Fruit fly (Drosophila melanogaster) whole organism, embryonic: ENCODE measurements around the gene CG14230.

Experiments
- Asciz ChIP-seq: fragments of 200-800 bp; sonication (Bioruptor generic); optimal IDR thresholded peaks from 2 replicates; lab custom pipeline; 2017; ENCODE audit warnings: missing biosample characterization, mild to moderate bottlenecking, missing genetic modification characterization, missing genetic modification reagents
- C15 ChIP-seq: fragments of 200-800 bp; sonication (Bioruptor generic); IDR thresholded peaks from 3 replicates; pipeline ENCODE4 v1.3.6; 2022; ENCODE audit warnings: missing biosample characterization, missing genetic modification characterization
- CG10209 ChIP-seq: fragments of 200-800 bp; sonication (Bioruptor generic); optimal IDR thresholded peaks from 3 replicates; lab custom pipeline; 2017; ENCODE audit warnings: missing biosample characterization, mild to moderate bottlenecking, missing genetic modification characterization, missing genetic modification reagents
- CG11093 ChIP-seq: fragments of 200-800 bp; sonication (Bioruptor generic); IDR thresholded peaks from 3 replicates; pipeline ENCODE4 v1.3.6; 2022; ENCODE audit warnings: missing biosample characterization, missing genetic modification characterization
- CG11247 ChIP-seq: fragments of 200-800 bp; sonication (Bioruptor generic); IDR thresholded peaks from 2 replicates; pipeline ENCODE4 v1.3.6; 2022; ENCODE audit warnings: missing biosample characterization, missing genetic modification characterization
- CG11560 ChIP-seq: fragments of 200-800 bp; sonication (Bioruptor generic); IDR thresholded peaks from 3 replicates; pipeline ENCODE4 v1.3.6; 2022; ENCODE audit warnings: missing biosample characterization, missing genetic modification characterization
- CG11696 ChIP-seq: fragments of 200-800 bp; sonication (Bioruptor generic); IDR thresholded peaks from 2 replicates; pipeline ENCODE4 v1.3.6; 2022; ENCODE audit warnings: missing biosample characterization, missing genetic modification characterization
- CG15601 ChIP-seq: fragments of 200-800 bp; sonication (Bioruptor generic); optimal IDR thresholded peaks from 3 replicates; lab custom pipeline; 2019; ENCODE audit warnings: missing biosample characterization, mild to moderate bottlenecking, missing genetic modification characterization, moderate library complexity
- CG1602 ChIP-seq: fragments of 200-800 bp; sonication (Bioruptor generic); optimal IDR thresholded peaks from 3 replicates; lab custom pipeline; 2016; ENCODE audit warnings: missing biosample characterization, missing genetic modification characterization
- CG18619 ChIP-seq: fragments of 200-800 bp; sonication (Bioruptor generic); optimal IDR thresholded peaks from 3 replicates; lab custom pipeline; 2017; ENCODE audit warnings: missing biosample characterization, mild to moderate bottlenecking, missing genetic modification characterization
- CG2712 ChIP-seq: fragments of 200-800 bp; optimal IDR thresholded peaks from 3 replicates; lab custom pipeline; 2019; ENCODE audit warnings: missing biosample characterization, mild to moderate bottlenecking, missing genetic modification characterization, moderate library complexity
- CG30431 ChIP-seq: fragments of 200-800 bp; sonication (Bioruptor generic); optimal IDR thresholded peaks from 2 replicates; lab custom pipeline; 2017; ENCODE audit warnings: missing biosample characterization, missing genetic modification characterization
- CG3847 ChIP-seq: fragments of 200-800 bp; sonication (Bioruptor generic); IDR thresholded peaks from 2 replicates; pipeline ENCODE4 v1.3.6; 2022; ENCODE audit warnings: missing biosample characterization, missing genetic modification characterization
- CG4282 ChIP-seq: fragments of 200-800 bp; sonication (Bioruptor generic); optimal IDR thresholded peaks from 2 replicates; lab custom pipeline; 2016; ENCODE audit warnings: missing biosample characterization, missing genetic modification characterization
- CG4360 ChIP-seq: fragments of 200-800 bp; sonication (Bioruptor generic); IDR thresholded peaks from 2 replicates; pipeline ENCODE4 v1.3.6; 2022; ENCODE audit warnings: missing biosample characterization, missing genetic modification characterization
- CG43689 ChIP-seq: fragments of 200-800 bp; sonication (Bioruptor generic); IDR thresholded peaks from 2 replicates; pipeline ENCODE4 v1.3.6; 2022; ENCODE audit warnings: missing biosample characterization, missing genetic modification characterization
- CG4707 ChIP-seq: fragments of 200-800 bp; sonication (Bioruptor generic); optimal IDR thresholded peaks from 2 replicates; lab custom pipeline; 2018; ENCODE audit warnings: missing biosample characterization, mild to moderate bottlenecking, missing genetic modification characterization, moderate library complexity
- CG6254 ChIP-seq: fragments of 200-800 bp; sonication (Bioruptor generic); optimal IDR thresholded peaks from 3 replicates; lab custom pipeline; 2017; ENCODE audit warnings: mild to moderate bottlenecking, missing biosample characterization, missing genetic modification reagents, missing genetic modification characterization
- D ChIP-seq, 2 experiments: fragments of 200-800 bp in 1 of 2; fragments of >200 bp in 1 of 2; sonication (Bioruptor generic) in 1 of 2; optimal IDR thresholded peaks; 2 replicates in 1 of 2; 3 replicates in 1 of 2; lab custom pipeline; 2017; ENCODE audit warnings: mild to moderate bottlenecking in 1 of 2, missing biosample characterization in 1 of 2, missing genetic modification characterization in 1 of 2, missing genetic modification reagents in 1 of 2
- Elba2 ChIP-seq: fragments of 200-800 bp; sonication (Bioruptor generic); optimal IDR thresholded peaks from 3 replicates; lab custom pipeline; 2016; ENCODE audit warnings: missing biosample characterization, missing genetic modification characterization
- Ets65A ChIP-seq: fragments of 200-800 bp; sonication (Bioruptor generic); peaks from one replicate; lab custom pipeline; 2016; ENCODE audit warnings: missing biosample characterization, missing genetic modification characterization
- Ets97D ChIP-seq: fragments of 200-800 bp; sonication (Bioruptor generic); optimal IDR thresholded peaks from 3 replicates; lab custom pipeline; 2016; ENCODE audit warnings: missing biosample characterization, missing genetic modification characterization
- GATAe ChIP-seq: fragments of 200-800 bp; sonication (Bioruptor generic); conservative IDR thresholded peaks from 2 replicates; pipeline ENCODE4 v1.3.6; 2022; ENCODE audit warnings: missing biosample characterization, missing genetic modification characterization
- HLH3B ChIP-seq: fragments of 200-800 bp; sonication (Bioruptor generic); IDR thresholded peaks from 2 replicates; pipeline ENCODE4 v1.3.6; 2022; ENCODE audit warnings: missing biosample characterization, missing genetic modification characterization
- HmgZ ChIP-seq: fragments of 200-800 bp; sonication (Bioruptor generic); optimal IDR thresholded peaks from 2 replicates; lab custom pipeline; 2018; ENCODE audit warnings: missing biosample characterization, mild to moderate bottlenecking, missing genetic modification characterization
- Kr ChIP-seq: fragments of 200-800 bp; sonication (Bioruptor generic); optimal IDR thresholded peaks from 2 replicates; lab custom pipeline; 2017; ENCODE audit warnings: missing biosample characterization, mild to moderate bottlenecking, missing genetic modification characterization
- Lim3 ChIP-seq: fragments of 200-800 bp; sonication (Bioruptor generic); IDR thresholded peaks from 2 replicates; pipeline ENCODE4 v1.3.6; 2022; ENCODE audit warnings: missing biosample characterization, missing genetic modification characterization
- Mad ChIP-seq: fragments of 200-800 bp; sonication (Bioruptor generic); optimal IDR thresholded peaks from 2 replicates; lab custom pipeline; 2016; ENCODE audit warnings: missing biosample characterization, missing genetic modification characterization
- Neu2 ChIP-seq: fragments of 200-800 bp; sonication (Bioruptor generic); optimal IDR thresholded peaks from 3 replicates; lab custom pipeline; 2016; ENCODE audit warnings: missing biosample characterization, missing genetic modification characterization, borderline replicate concordance
- Trl ChIP-seq, 3 experiments: fragments of >200 bp in 2 of 3; fragments of 200-800 bp in 1 of 3; sonication (Bioruptor generic) in 1 of 3; optimal IDR thresholded peaks; 2 replicates in 1 of 3; 3 replicates in 2 of 3; lab custom pipeline; 2016 to 2017; ENCODE audit warnings: missing biosample characterization in 1 of 3, missing genetic modification characterization in 1 of 3
- amos ChIP-seq: fragments of 200-800 bp; sonication (Bioruptor generic); IDR thresholded peaks from 2 replicates; pipeline ENCODE4 v1.3.6; 2022; ENCODE audit warnings: missing biosample characterization, missing genetic modification characterization; ENCODE audit not compliant: partially characterized antibody
- bab2 ChIP-seq: fragments of 200-800 bp; sonication (Bioruptor generic); optimal IDR thresholded peaks from 2 replicates; lab custom pipeline; 2016; ENCODE audit warnings: missing biosample characterization, missing genetic modification characterization
- cg ChIP-seq: fragments of 200-800 bp; sonication (Bioruptor generic); optimal IDR thresholded peaks from 3 replicates; lab custom pipeline; 2019; ENCODE audit warnings: missing biosample characterization, mild to moderate bottlenecking, missing genetic modification characterization, moderate library complexity
- chn ChIP-seq: fragments of 200-800 bp; sonication (Bioruptor generic); optimal IDR thresholded peaks from 2 replicates; lab custom pipeline; 2016; ENCODE audit warnings: missing biosample characterization, missing genetic modification characterization
- danr ChIP-seq: fragments of 200-800 bp; sonication (Bioruptor generic); IDR thresholded peaks from 2 replicates; pipeline ENCODE4 v1.3.6; 2022; ENCODE audit warnings: missing biosample characterization, missing genetic modification characterization
- dm ChIP-seq: fragments of 200-800 bp; sonication (Bioruptor generic); optimal IDR thresholded peaks from 3 replicates; lab custom pipeline; 2016; ENCODE audit warnings: missing biosample characterization, missing genetic modification characterization
- dysf ChIP-seq: fragments of 200-800 bp; sonication (Bioruptor generic); IDR thresholded peaks from 3 replicates; pipeline ENCODE4 v1.3.6; 2022; ENCODE audit warnings: missing biosample characterization, missing genetic modification characterization
- emc ChIP-seq: fragments of 200-800 bp; sonication (Bioruptor generic); optimal IDR thresholded peaks from 2 replicates; lab custom pipeline; 2016; ENCODE audit warnings: missing biosample characterization, missing genetic modification characterization
- lbe ChIP-seq: fragments of 200-800 bp; sonication (Bioruptor generic); optimal IDR thresholded peaks from 2 replicates; lab custom pipeline; 2016; ENCODE audit warnings: missing biosample characterization, mild to moderate bottlenecking, missing genetic modification characterization
- maf-S ChIP-seq: fragments of 200-800 bp; sonication (Bioruptor generic); optimal IDR thresholded peaks from 2 replicates; lab custom pipeline; 2016; ENCODE audit warnings: missing biosample characterization, missing genetic modification characterization
- pfk ChIP-seq: fragments of 200-800 bp; sonication (Bioruptor generic); optimal IDR thresholded peaks from 2 replicates; lab custom pipeline; 2018; ENCODE audit warnings: missing biosample characterization, mild to moderate bottlenecking, missing genetic modification characterization, moderate library complexity
- psq ChIP-seq: fragments of 200-800 bp; sonication (Bioruptor generic); optimal IDR thresholded peaks from 2 replicates; lab custom pipeline; 2017; ENCODE audit warnings: missing biosample characterization, missing genetic modification characterization
- pzg ChIP-seq: fragments of 200-800 bp; sonication (Bioruptor generic); optimal IDR thresholded peaks from 3 replicates; lab custom pipeline; 2018; ENCODE audit warnings: missing biosample characterization, mild to moderate bottlenecking, missing genetic modification characterization, moderate library complexity
- sqz ChIP-seq: fragments of 200-800 bp; sonication (Bioruptor generic); optimal IDR thresholded peaks from 3 replicates; lab custom pipeline; 2018; ENCODE audit warnings: missing biosample characterization, mild to moderate bottlenecking, missing genetic modification characterization
- unc-4 ChIP-seq: fragments of 200-800 bp; sonication (Bioruptor generic); IDR thresholded peaks from 2 replicates; pipeline ENCODE4 v1.3.6; 2022; ENCODE audit warnings: missing biosample characterization, missing genetic modification characterization; ENCODE audit not compliant: partially characterized antibody
- vfl ChIP-seq: fragments of 200-800 bp; sonication (Bioruptor generic); optimal IDR thresholded peaks from 2 replicates; lab custom pipeline; 2016; ENCODE audit warnings: missing biosample characterization, missing genetic modification characterization
- vnd ChIP-seq: fragments of 200-800 bp; sonication (Bioruptor generic); IDR thresholded peaks from 3 replicates; pipeline ENCODE4 v1.3.6; 2022; ENCODE audit warnings: missing biosample characterization, missing genetic modification characterization; ENCODE audit not compliant: partially characterized antibody
- z ChIP-seq: fragments of 200-800 bp; sonication (Bioruptor generic); IDR thresholded peaks from 3 replicates; pipeline ENCODE4 v1.3.6; 2022; ENCODE audit warnings: missing biosample characterization, missing genetic modification characterization
- zen2 ChIP-seq: fragments of 200-800 bp; sonication (Bioruptor generic); IDR thresholded peaks from 3 replicates; pipeline ENCODE4 v1.3.6; 2022; ENCODE audit warnings: missing biosample characterization, missing genetic modification characterization; ENCODE audit not compliant: partially characterized antibody

CG14230 gene

dm6 chrX:19683040-19683875 is 20.7 kb upstream of the CG14230 start, which contains the start of the genes dome and Ubqn (continued):
- TF ChIP-seq dm (GFP tag; lab: Kevin White, UChicago) (peak; percentile 22), CG43689 (GFP tag; lab: Robert Waterston, UW) (no peak), maf-S (GFP tag; lab: Kevin White, UChicago) (no peak), Ets65A (GFP tag; lab: Kevin White, UChicago) (no peak), CG11093 (GFP tag; lab: Robert Waterston, UW) (no peak), z (GFP tag; lab: Robert Waterston, UW) (no peak), Neu2 (GFP tag; lab: Kevin White, UChicago) (peak; percentile 82), Elba2 (GFP tag; lab: Kevin White, UChicago) (no peak), Mad (GFP tag; lab: Kevin White, UChicago) (no peak), psq (GFP tag; lab: Kevin White, UChicago) (no peak), CG2712 (tag; lab: Kevin White, UChicago) (peak; percentile 37), C15 (GFP tag; lab: Robert Waterston, UW) (no peak), vfl (GFP tag; lab: Kevin White, UChicago) (no peak), CG11696 (GFP tag; lab: Robert Waterston, UW) (no peak), zen2 (GFP tag; lab: Robert Waterston, UW) (peak; percentile 68), HLH3B (GFP tag; lab: Robert Waterston, UW) (no peak), unc-4 (GFP tag; lab: Robert Waterston, UW) (peak; percentile 90), CG15601 (tag; lab: Kevin White, UChicago) (peak; percentile 36), bab2 (GFP tag; lab: Kevin White, UChicago) (no peak), dysf (no peak), D (optimal IDR thresholded peaks at IDR 0.05; lab: Kevin White, UChicago) (peak; percentile 45), D (GFP tag; optimal IDR thresholded peaks at IDR 0.05; lab: Kevin White, UChicago) (no peak), Trl (optimal IDR thresholded peaks at IDR 0.05; lab: Kevin White, UChicago) (peak; percentile 98), Trl (GFP tag; optimal IDR thresholded peaks at IDR 0.05; lab: Kevin White, UChicago) (peak; percentile 22), sqz (GFP tag; lab: Kevin White, UChicago) (no peak), pfk (GFP tag; lab: Kevin White, UChicago) (no peak), CG4282 (no peak), CG10209 (no peak), emc (GFP tag; lab: Kevin White, UChicago) (no peak), CG18619 (GFP tag; lab: Kevin White, UChicago) (no peak), chn (GFP tag; lab: Kevin White, UChicago) (no peak), cg (GFP tag; lab: Kevin White, UChicago) (peak; percentile 95), pzg (GFP tag; lab: Kevin White, UChicago) (peak; percentile 94), CG6254 (GFP tag; lab: Kevin White, UChicago) (no peak), CG4707 (GFP tag; lab: Kevin White, UChicago) (no peak), Kr (GFP tag; lab: Kevin White, UChicago) (no peak), Ets97D (peak; percentile 68), CG11560 (tag; lab: Robert Waterston, UW) (no peak), CG30431 (GFP tag; lab: Kevin White, UChicago) (no peak), Lim3 (GFP tag; lab: Robert Waterston, UW) (no peak), amos (peak; percentile 86), CG3847 (GFP tag; lab: Robert Waterston, UW) (no peak), vnd (GFP tag; lab: Robert Waterston, UW) (peak; percentile 96), CG11247 (no peak), HmgZ (tag; lab: Kevin White, UChicago) (peak; percentile 10), Asciz (GFP tag; lab: Kevin White, UChicago) (no peak), lbe (GFP tag; lab: Kevin White, UChicago) (peak; percentile 20), CG1602 (no peak), GATAe (no peak), CG4360 (GFP tag; lab: Robert Waterston, UW) (no peak), danr (GFP tag; lab: Robert Waterston, UW) (0 out of 2 replicates have a peak, but pooled peaks have one; percentile 7)
